Worm (Caenorhabditis elegans): ENCODE data around the gene K01D12.10.

Gene K01D12.10

DNA sequence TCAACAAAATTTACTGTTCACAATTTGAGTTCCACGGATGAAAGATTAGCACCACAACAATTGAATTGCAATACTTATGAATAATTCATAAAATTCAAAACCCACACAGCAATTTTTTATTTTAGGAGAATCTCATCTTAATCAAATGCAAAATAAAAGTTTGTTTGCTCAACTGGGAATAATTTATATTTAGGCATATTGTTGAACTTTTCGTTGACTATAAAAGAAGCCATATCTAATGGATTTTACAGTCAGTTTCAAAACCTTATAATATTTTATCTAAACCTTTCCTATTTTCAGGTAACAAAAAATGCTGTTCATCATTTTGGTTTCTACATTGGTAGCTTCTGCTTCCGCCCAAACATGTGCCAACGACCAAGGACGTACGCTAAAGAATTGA lies 12.3 kb downstream of the K01D12.10 start, which contains the start of gene C54D10.3:
C54D10.3 (plus strand) TSS at position 301 of the 400 bp plus-strand sequence.
- TF ChIP-seq somi-1 (GFP tag; optimal IDR thresholded peaks at IDR 0.05): no peak
- no peak for TF ChIP-seq attf-3 (GFP tag; conservative IDR thresholded peaks at IDR 0.05)
- TF ChIP-seq nhr-80 (tag; optimal IDR thresholded peaks at IDR 0.05): no peak
- no peak for TF ChIP-seq ceh-27 (GFP tag; optimal IDR thresholded peaks at IDR 0.05)
- TF ChIP-seq ztf-25 (GFP tag; IDR thresholded peaks at IDR 0.05): no peak
- TF ChIP-seq athp-1 (tag; optimal IDR thresholded peaks at IDR 0.05): no peak
- TF ChIP-seq ztf-6 (GFP tag; IDR thresholded peaks at IDR 0.05): no peak
- no peak for TF ChIP-seq dpl-1 (GFP tag; optimal IDR thresholded peaks at IDR 0.05)
- no peak for TF ChIP-seq dox-1 (GFP tag; IDR thresholded peaks at IDR 0.05)
- TF ChIP-seq Y53G8AR.9 (GFP tag; conservative IDR thresholded peaks at IDR 0.05): no peak
- TF ChIP-seq cebp-1 (GFP tag; IDR thresholded peaks at IDR 0.05): no peak
- TF ChIP-seq cebp-1 (tag; optimal IDR thresholded peaks at IDR 0.05): no peak

DNA sequence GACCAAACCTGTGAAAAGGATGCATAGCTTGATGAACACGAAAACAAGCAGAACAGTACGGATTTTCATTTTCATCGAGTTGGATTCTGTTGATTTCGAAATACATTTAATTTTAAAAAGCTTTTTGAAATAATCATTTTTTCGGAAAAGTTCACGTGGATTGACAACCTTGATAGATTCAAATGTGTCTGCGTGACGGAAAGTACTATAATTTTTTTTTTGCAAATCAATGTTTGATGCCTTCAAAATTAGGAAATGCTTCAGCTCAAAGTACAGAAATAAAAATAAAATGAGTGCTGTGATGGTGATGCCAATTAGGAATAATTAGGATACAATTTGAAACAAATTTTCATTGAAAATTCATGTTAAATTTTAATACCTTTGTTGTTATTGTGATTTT lies 14.8 kb downstream of the K01D12.10 start, which contains the start of gene C54D10.4:
C54D10.4 (minus strand) TSS at position 101 of the 400 bp plus-strand sequence.
- TF ChIP-seq ceh-27 (GFP tag; optimal IDR thresholded peaks at IDR 0.05) (no peak), hsf-1 (GFP tag; IDR thresholded peaks at IDR 0.05) (no peak), lin-40 (tag; optimal IDR thresholded peaks at IDR 0.05) (no peak), unc-130 (GFP tag; optimal IDR thresholded peaks at IDR 0.05) (no peak), aptf-2 (GFP tag; conservative IDR thresholded peaks at IDR 0.05) (no peak), let-526 (GFP tag; IDR thresholded peaks at IDR 0.05) (no peak), chd-7 (tag; optimal IDR thresholded peaks at IDR 0.05) (no peak), fkh-3 (tag; optimal IDR thresholded peaks at IDR 0.05) (no peak), ceh-91 (GFP tag; IDR thresholded peaks at IDR 0.05) (no peak), ama-1 (optimal IDR thresholded peaks at IDR 0.05) (no peak), ama-1 (GFP tag; optimal IDR thresholded peaks at IDR 0.05) (no peak), unc-62 (GFP tag; optimal IDR thresholded peaks at IDR 0.05) (no peak), lin-54 (GFP tag; optimal IDR thresholded peaks at IDR 0.05) (no peak), F39B2.1 (GFP tag; IDR thresholded peaks at IDR 0.05) (no peak), nhr-27 (tag; optimal IDR thresholded peaks at IDR 0.05) (no peak), C06A6.2 (GFP tag; conservative IDR thresholded peaks at IDR 0.05) (no peak), lin-35 (GFP tag; optimal IDR thresholded peaks at IDR 0.05) (no peak)

DNA sequence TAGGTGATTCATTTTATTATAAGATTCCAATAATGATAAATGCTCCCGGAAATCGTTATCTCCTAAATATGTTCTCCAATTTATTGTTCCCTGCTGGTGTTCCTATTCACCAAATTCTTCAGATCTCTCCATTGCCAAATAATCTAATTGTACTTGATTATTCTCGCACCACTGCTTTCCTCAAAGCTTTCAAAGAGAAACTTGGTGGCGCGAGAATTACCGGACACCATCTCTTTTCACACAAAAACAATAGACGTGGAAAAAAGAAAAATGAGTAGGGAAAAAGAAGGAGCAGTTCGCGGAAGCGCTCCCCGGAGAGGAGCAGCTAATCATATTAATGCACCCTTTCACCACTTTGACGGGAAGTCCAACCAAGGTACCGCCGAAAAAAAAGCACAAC lies 15.3 kb downstream of the K01D12.10 start:
- TF ChIP-seq madf-8 (GFP tag; conservative IDR thresholded peaks at IDR 0.05): no peak
- TF ChIP-seq dpl-1 (GFP tag; optimal IDR thresholded peaks at IDR 0.05): no peak
- TF ChIP-seq B0336.3 (GFP tag; IDR thresholded peaks at IDR 0.05): no peak
- no peak for TF ChIP-seq C17E4.6 (GFP tag; IDR thresholded peaks at IDR 0.05)
- TF ChIP-seq aptf-2 (GFP tag; conservative IDR thresholded peaks at IDR 0.05): no peak
- TF ChIP-seq F10E7.11 (tag; optimal IDR thresholded peaks at IDR 0.05): no peak
- TF ChIP-seq efl-1 (GFP tag; optimal IDR thresholded peaks at IDR 0.05): no peak
- TF ChIP-seq atf-7 (tag; optimal IDR thresholded peaks at IDR 0.05): no peak
- no peak for TF ChIP-seq ztf-26 (tag; optimal IDR thresholded peaks at IDR 0.05)
- TF ChIP-seq unc-130 (GFP tag; optimal IDR thresholded peaks at IDR 0.05): no peak
- no peak for TF ChIP-seq F57C9.4 (tag; optimal IDR thresholded peaks at IDR 0.05)
- TF ChIP-seq C06A6.2 (GFP tag; conservative IDR thresholded peaks at IDR 0.05): no peak
- no peak for TF ChIP-seq egl-18 (GFP tag; IDR thresholded peaks at IDR 0.05)
- TF ChIP-seq lin-40 (tag; optimal IDR thresholded peaks at IDR 0.05): no peak
- no peak for TF ChIP-seq Y53G8AR.9 (GFP tag; conservative IDR thresholded peaks at IDR 0.05)
- TF ChIP-seq snpc-3.4 (tag; optimal IDR thresholded peaks at IDR 0.05): no peak
- no peak for TF ChIP-seq nhr-179 (tag; optimal IDR thresholded peaks at IDR 0.05)
- TF ChIP-seq akir-1 (GFP tag; optimal IDR thresholded peaks at IDR 0.05): no peak
- TF ChIP-seq lsl-1 (GFP tag; optimal IDR thresholded peaks at IDR 0.05): no peak
- no peak for TF ChIP-seq rpc-1 (optimal IDR thresholded peaks at IDR 0.05)
- TF ChIP-seq rpc-1 (tag; optimal IDR thresholded peaks at IDR 0.05): no peak

Data from whole organism, young adult.